Worm (Caenorhabditis elegans): ENCODE data around the gene egg-3.

egg-3 gene

ce11 chrII:10849903-10850302 is 34.3 kb downstream of the egg-3 start, which contains the start of gene M106.2:
TSS of gene M106.2 (minus strand) at chrII:10850003.
- TF ChIP-seq lin-11 (tag; optimal IDR thresholded peaks at IDR 0.05) (no peak), hlh-8 (tag; optimal IDR thresholded peaks at IDR 0.05) (no peak), nhr-11 (tag; optimal IDR thresholded peaks at IDR 0.05) (no peak), C08G9.2 (tag; optimal IDR thresholded peaks at IDR 0.05) (no peak), zip-5 (tag; optimal IDR thresholded peaks at IDR 0.05) (no peak)

DNA sequence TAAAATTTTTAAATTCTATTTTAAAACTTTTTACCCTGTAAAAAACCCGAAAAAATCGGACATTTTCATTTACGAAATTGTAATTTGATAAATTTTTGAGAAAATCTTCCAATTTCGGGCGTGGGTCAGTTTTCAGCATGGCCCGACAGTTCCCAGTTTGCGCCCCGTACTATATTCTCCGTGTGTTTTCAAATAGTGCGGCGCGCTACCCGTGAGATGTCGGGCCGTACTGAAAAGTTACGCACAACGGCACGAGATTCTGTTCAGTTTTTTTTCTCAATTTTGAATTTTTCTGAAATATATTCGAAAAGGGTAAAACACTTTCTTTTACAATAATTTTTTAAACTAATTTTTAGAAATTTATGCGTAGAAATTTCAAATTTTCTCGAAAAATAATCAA is 37.2 kb downstream of the egg-3 start:
- TF ChIP-seq sdc-2 (tag; optimal IDR thresholded peaks at IDR 0.05) (no peak), nhr-11 (tag; optimal IDR thresholded peaks at IDR 0.05) (no peak), sox-2 (GFP tag; IDR thresholded peaks at IDR 0.05) (no peak), T23F11.4 (GFP tag; optimal IDR thresholded peaks at IDR 0.05) (no peak), fax-1 (tag; optimal IDR thresholded peaks at IDR 0.05) (no peak), hlh-15 (tag; optimal IDR thresholded peaks at IDR 0.05) (no peak), hlh-13 (GFP tag; optimal IDR thresholded peaks at IDR 0.05) (no peak), madf-2 (tag; optimal IDR thresholded peaks at IDR 0.05) (no peak), unc-42 (tag; optimal IDR thresholded peaks at IDR 0.05) (no peak), pha-4 (tag; optimal IDR thresholded peaks at IDR 0.05) (no peak), pha-2 (tag; optimal IDR thresholded peaks at IDR 0.05) (no peak)

- TF ChIP-seq C08G9.2 (tag; optimal IDR thresholded peaks at IDR 0.05) (no peak), elt-4 (tag; optimal IDR thresholded peaks at IDR 0.05) (no peak), unc-3 (GFP tag; conservative IDR thresholded peaks at IDR 0.05) (no peak), unc-3 (tag; optimal IDR thresholded peaks at IDR 0.05) (no peak), fax-1 (tag; optimal IDR thresholded peaks at IDR 0.05) (no peak), Y22D7AL.16 (tag; optimal IDR thresholded peaks at IDR 0.05) (no peak), tbx-2 (tag; optimal IDR thresholded peaks at IDR 0.05) (no peak), nfya-1 (tag; optimal IDR thresholded peaks at IDR 0.05) (no peak), ztf-16 (tag; optimal IDR thresholded peaks at IDR 0.05) (no peak), nhr-232 (tag; optimal IDR thresholded peaks at IDR 0.05) (no peak), dve-1 (tag; optimal IDR thresholded peaks at IDR 0.05) (no peak), pqm-1 (tag; optimal IDR thresholded peaks at IDR 0.05) (no peak), pat-9 (tag; optimal IDR thresholded peaks at IDR 0.05) (no peak), pha-4 (tag; optimal IDR thresholded peaks at IDR 0.05) (no peak), unc-42 (tag; optimal IDR thresholded peaks at IDR 0.05) (no peak)
These were observed 40.7 kb downstream of the egg-3 start, which contains the start of gene M106.8 for ce11 chrII:10843527-10843926. TSS of gene M106.8 (minus strand) at chrII:10843627.

DNA sequence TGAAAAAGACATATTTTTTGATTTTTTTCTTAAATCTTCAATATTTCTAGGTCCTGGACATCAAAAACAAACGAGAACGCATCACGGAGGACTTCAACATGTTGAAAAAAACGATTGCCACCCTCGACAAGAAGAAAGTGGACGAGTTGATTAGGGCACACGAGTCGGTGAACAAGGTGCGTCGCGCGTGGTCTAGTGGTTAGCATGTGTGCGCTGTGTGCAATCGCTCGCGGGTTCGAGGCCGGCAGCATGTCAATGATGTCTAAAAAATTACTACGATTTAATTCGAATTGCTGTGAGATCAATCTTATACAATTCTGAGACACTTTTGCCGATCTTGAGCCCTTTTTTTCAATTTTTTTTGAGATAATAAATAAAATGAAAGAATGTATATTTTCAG is 44.2 kb downstream of the egg-3 start:
- TF ChIP-seq ref-2 (tag; optimal IDR thresholded peaks at IDR 0.05) (peak; percentile 75), C08G9.2 (tag; optimal IDR thresholded peaks at IDR 0.05) (peak; percentile 73), ceh-31 (tag; optimal IDR thresholded peaks at IDR 0.05) (peak; percentile 69), eyg-1 (tag; optimal IDR thresholded peaks at IDR 0.05) (peak; percentile 93), syd-9 (tag; optimal IDR thresholded peaks at IDR 0.05) (peak; percentile 87), dmd-4 (tag; optimal IDR thresholded peaks at IDR 0.05; ENCODE audit: borderline replicate concordance) (peak; percentile 59), unc-55 (GFP tag; optimal IDR thresholded peaks at IDR 0.05) (no peak), T23F11.4 (GFP tag; optimal IDR thresholded peaks at IDR 0.05) (peak; percentile 86), npax-4 (tag; optimal IDR thresholded peaks at IDR 0.05) (peak; percentile 82), nhr-11 (tag; optimal IDR thresholded peaks at IDR 0.05) (no peak), pha-2 (tag; optimal IDR thresholded peaks at IDR 0.05) (peak; percentile 88), dve-1 (tag; optimal IDR thresholded peaks at IDR 0.05) (peak; percentile 77), odd-2 (tag; optimal IDR thresholded peaks at IDR 0.05) (peak; percentile 77), pat-9 (tag; optimal IDR thresholded peaks at IDR 0.05) (peak; percentile 95), lim-6 (tag; optimal IDR thresholded peaks at IDR 0.05) (peak; percentile 70), zip-5 (tag; optimal IDR thresholded peaks at IDR 0.05) (peak; percentile 65), ceh-14 (tag; optimal IDR thresholded peaks at IDR 0.05) (peak; percentile 58), ahr-1 (tag; optimal IDR thresholded peaks at IDR 0.05) (peak; percentile 77), ceh-34 (tag; optimal IDR thresholded peaks at IDR 0.05) (peak; percentile 87), tbx-7 (tag; optimal IDR thresholded peaks at IDR 0.05) (peak; percentile 68), pqm-1 (tag; optimal IDR thresholded peaks at IDR 0.05) (peak; percentile 67), fkh-10 (GFP tag; optimal IDR thresholded peaks at IDR 0.05) (no peak), sox-2 (GFP tag; IDR thresholded peaks at IDR 0.05) (peak; percentile 82), C38D4.7 (GFP tag; optimal IDR thresholded peaks at IDR 0.05) (peak; percentile 83), ets-4 (tag; optimal IDR thresholded peaks at IDR 0.05) (no peak), hlh-13 (GFP tag; optimal IDR thresholded peaks at IDR 0.05) (peak; percentile 89), K09A11.1 (tag; optimal IDR thresholded peaks at IDR 0.05; ENCODE audit: insufficient read depth) (peak; percentile 85), hlh-30 (tag; optimal IDR thresholded peaks at IDR 0.05; ENCODE audit: insufficient read depth) (peak; percentile 79), unc-86 (tag; optimal IDR thresholded peaks at IDR 0.05) (peak; percentile 91), ceh-9 (tag; optimal IDR thresholded peaks at IDR 0.05) (peak; percentile 71)
